Worm (Caenorhabditis elegans) whole organism, late embryonic: Measurements from ENCODE around the gene epc-1.

Experiments used
- F13H6.1 ChIP-seq: sonication (generic microtip); optimal IDR thresholded peaks from 2 replicates; lab custom pipeline; 2016; ENCODE audit warnings: missing genetic modification characterization, missing compliant biosample characterization
- ahr-1 ChIP-seq: sonication (generic microtip); optimal IDR thresholded peaks from 2 replicates; lab custom pipeline; 2016; ENCODE audit warnings: missing genetic modification characterization, missing compliant biosample characterization
- ama-1 ChIP-seq: fragments of 150-350 bp; optimal IDR thresholded peaks from 2 replicates; lab custom pipeline; 2014
- ceh-24 ChIP-seq: sonication (generic microtip); optimal IDR thresholded peaks from 2 replicates; lab custom pipeline; 2016; ENCODE audit warnings: mild to moderate bottlenecking, missing genetic modification characterization, missing compliant biosample characterization
- ceh-31 ChIP-seq: sonication (generic microtip); optimal IDR thresholded peaks from 2 replicates; lab custom pipeline; 2016; ENCODE audit warnings: missing genetic modification characterization, missing compliant biosample characterization
- ceh-34 ChIP-seq: sonication (generic microtip); optimal IDR thresholded peaks from 2 replicates; lab custom pipeline; 2016; ENCODE audit warnings: mild to moderate bottlenecking, missing genetic modification characterization, missing compliant biosample characterization
- ceh-45 ChIP-seq: fragments of 200-800 bp; sonication (Bioruptor generic); IDR thresholded peaks from 2 replicates; pipeline ENCODE4 v1.3.6; 2022; ENCODE audit warnings: missing genetic modification reagents, missing genetic modification characterization, missing compliant biosample characterization
- ceh-48 ChIP-seq: sonication (generic microtip); optimal IDR thresholded peaks from 2 replicates; lab custom pipeline; 2016; ENCODE audit warnings: missing genetic modification characterization, inconsistent platforms, missing compliant biosample characterization
- ceh-6 ChIP-seq: fragments of 200-800 bp; sonication (Bioruptor generic); optimal IDR thresholded peaks from 2 replicates; lab custom pipeline; 2018; ENCODE audit warnings: mild to moderate bottlenecking, missing genetic modification characterization, missing compliant biosample characterization
- ceh-9 ChIP-seq: sonication (generic microtip); optimal IDR thresholded peaks from 2 replicates; lab custom pipeline; 2016; ENCODE audit warnings: mild to moderate bottlenecking, missing genetic modification characterization, inconsistent platforms, missing compliant biosample characterization
- che-1 ChIP-seq: sonication (generic microtip); optimal IDR thresholded peaks from 2 replicates; lab custom pipeline; 2016; ENCODE audit warnings: mild to moderate bottlenecking, missing genetic modification characterization, missing compliant biosample characterization
- dmd-4 ChIP-seq: sonication (generic microtip); optimal IDR thresholded peaks from 2 replicates; lab custom pipeline; 2016; ENCODE audit warnings: borderline replicate concordance, missing genetic modification characterization, missing compliant biosample characterization
- dve-1 ChIP-seq: sonication (generic microtip); optimal IDR thresholded peaks from 2 replicates; lab custom pipeline; 2017; ENCODE audit warnings: antibody characterized with exemption, mild to moderate bottlenecking, missing genetic modification characterization, missing compliant biosample characterization
- elt-4 ChIP-seq: sonication (generic microtip); optimal IDR thresholded peaks from 2 replicates; lab custom pipeline; 2016; ENCODE audit warnings: missing genetic modification characterization, missing compliant biosample characterization
- ets-4 ChIP-seq: sonication (generic microtip); optimal IDR thresholded peaks from 2 replicates; lab custom pipeline; 2016; ENCODE audit warnings: missing genetic modification characterization, missing compliant biosample characterization
- eyg-1 ChIP-seq: sonication (generic microtip); optimal IDR thresholded peaks from 2 replicates; lab custom pipeline; 2016; ENCODE audit warnings: missing genotype, missing genetic modification characterization, missing compliant biosample characterization
- fkh-10 ChIP-seq: fragments of 150-350 bp; optimal IDR thresholded peaks from 2 replicates; lab custom pipeline; 2014; ENCODE audit warnings: missing biosample characterization, missing genetic modification reagents, missing genetic modification characterization
- fkh-6 ChIP-seq: sonication (generic microtip); optimal IDR thresholded peaks from 2 replicates; lab custom pipeline; 2016; ENCODE audit warnings: missing genetic modification characterization, missing compliant biosample characterization
- hlh-13 ChIP-seq: fragments of 200-800 bp; sonication (Bioruptor generic); optimal IDR thresholded peaks from 2 replicates; lab custom pipeline; 2018; ENCODE audit warnings: mild to moderate bottlenecking, missing genetic modification characterization, missing compliant biosample characterization
- hlh-30 ChIP-seq: sonication (generic microtip); optimal IDR thresholded peaks from 2 replicates; lab custom pipeline; 2017; ENCODE audit warnings: antibody characterized with exemption, missing genetic modification characterization, missing compliant biosample characterization; ENCODE audit not compliant: insufficient read depth
- hlh-6 ChIP-seq: sonication (generic microtip); optimal IDR thresholded peaks from 2 replicates; lab custom pipeline; 2016; ENCODE audit warnings: missing genotype, missing genetic modification characterization, missing compliant biosample characterization
- hlh-8 ChIP-seq: sonication (generic microtip); optimal IDR thresholded peaks from 2 replicates; lab custom pipeline; 2016; ENCODE audit warnings: missing genotype, missing genetic modification characterization, missing compliant biosample characterization
- lim-6 ChIP-seq: sonication (generic microtip); optimal IDR thresholded peaks from 2 replicates; lab custom pipeline; 2016; ENCODE audit warnings: missing genetic modification characterization, missing compliant biosample characterization
- lin-11 ChIP-seq: fragments of 200-800 bp; sonication (Bioruptor generic); optimal IDR thresholded peaks from 2 replicates; lab custom pipeline; 2018; ENCODE audit warnings: mild to moderate bottlenecking, missing genetic modification characterization, missing compliant biosample characterization
- madf-2 ChIP-seq: sonication (generic microtip); optimal IDR thresholded peaks from 2 replicates; lab custom pipeline; 2017; ENCODE audit warnings: missing genetic modification characterization, missing compliant biosample characterization
- mec-3 ChIP-seq: sonication (generic microtip); optimal IDR thresholded peaks from 2 replicates; lab custom pipeline; 2016; ENCODE audit warnings: borderline replicate concordance, missing genetic modification characterization, missing compliant biosample characterization
- nfya-1 ChIP-seq: sonication (generic microtip); optimal IDR thresholded peaks from 2 replicates; lab custom pipeline; 2017; ENCODE audit warnings: missing genetic modification characterization, mild to moderate bottlenecking, missing compliant biosample characterization, antibody characterized with exemption, moderate library complexity
- nhr-232 ChIP-seq: sonication (generic microtip); optimal IDR thresholded peaks from 2 replicates; lab custom pipeline; 2016; ENCODE audit warnings: missing genetic modification characterization, missing compliant biosample characterization
- npax-4 ChIP-seq: sonication (generic microtip); optimal IDR thresholded peaks from 2 replicates; lab custom pipeline; 2016; ENCODE audit warnings: missing genetic modification characterization, missing compliant biosample characterization
- odd-2 ChIP-seq: sonication (generic microtip); optimal IDR thresholded peaks from 2 replicates; lab custom pipeline; 2017; ENCODE audit warnings: antibody characterized with exemption, mild to moderate bottlenecking, missing genetic modification characterization, missing compliant biosample characterization
- pag-3 ChIP-seq: sonication (generic microtip); optimal IDR thresholded peaks from 2 replicates; lab custom pipeline; 2016; ENCODE audit warnings: missing compliant biosample characterization, missing genetic modification characterization, borderline replicate concordance
- pat-9 ChIP-seq: fragments of 200-800 bp; sonication (Bioruptor generic); optimal IDR thresholded peaks from 2 replicates; lab custom pipeline; 2018; ENCODE audit warnings: mild to moderate bottlenecking, missing genetic modification characterization, moderate library complexity, missing compliant biosample characterization
- pax-1 ChIP-seq: fragments of 150-350 bp; optimal IDR thresholded peaks from 2 replicates; lab custom pipeline; 2014; ENCODE audit warnings: missing biosample characterization, missing genetic modification characterization
- pha-2 ChIP-seq: sonication (generic microtip); optimal IDR thresholded peaks from 2 replicates; lab custom pipeline; 2017; ENCODE audit warnings: mild to moderate bottlenecking, missing genetic modification characterization, missing compliant biosample characterization
- pha-4 ChIP-seq: fragments of 150-350 bp; optimal IDR thresholded peaks from 2 replicates; lab custom pipeline; 2018; ENCODE audit warnings: missing biosample characterization, missing genetic modification reagents, missing genetic modification characterization
- ref-2 ChIP-seq: sonication (generic microtip); optimal IDR thresholded peaks from 2 replicates; lab custom pipeline; 2016; ENCODE audit warnings: missing genetic modification characterization, missing compliant biosample characterization
- sdc-2 ChIP-seq: sonication (generic microtip); optimal IDR thresholded peaks from 2 replicates; lab custom pipeline; 2016; ENCODE audit warnings: missing genotype, missing genetic modification characterization, missing compliant biosample characterization
- sox-2 ChIP-seq: fragments of 200-800 bp; sonication (Bioruptor generic); IDR thresholded peaks from 2 replicates; pipeline ENCODE4 v1.3.6; 2022; ENCODE audit warnings: missing genetic modification reagents, missing genetic modification characterization, missing compliant biosample characterization
- sox-4 ChIP-seq: sonication (generic microtip); optimal IDR thresholded peaks from 2 replicates; lab custom pipeline; 2017; ENCODE audit warnings: mild to moderate bottlenecking, missing genetic modification characterization, inconsistent platforms, missing compliant biosample characterization
- tbx-2 ChIP-seq: sonication (generic microtip); optimal IDR thresholded peaks from 2 replicates; lab custom pipeline; 2016; ENCODE audit warnings: missing genetic modification characterization, missing compliant biosample characterization
- ttx-3 ChIP-seq: sonication (generic microtip); optimal IDR thresholded peaks from 2 replicates; lab custom pipeline; 2016; ENCODE audit warnings: missing genetic modification reagents, missing genetic modification characterization, missing compliant biosample characterization
- unc-3 ChIP-seq, 2 experiments: fragments of 200-800 bp in 1 of 2; sonication (Bioruptor generic) in 1 of 2; sonication (generic microtip) in 1 of 2; conservative IDR thresholded peaks in 1 of 2; optimal IDR thresholded peaks in 1 of 2; 2 replicates each; pipeline versions ENCODE4 v1.3.6 to Lab custom; 2016 to 2022; ENCODE audit warnings: missing compliant biosample characterization in 2 of 2, missing genetic modification characterization in 2 of 2, missing genetic modification reagents in 1 of 2
- unc-42 ChIP-seq: sonication (generic microtip); optimal IDR thresholded peaks from 2 replicates; lab custom pipeline; 2016; ENCODE audit warnings: missing genotype, missing genetic modification characterization, missing compliant biosample characterization
- unc-55 ChIP-seq: sonication (generic microtip); optimal IDR thresholded peaks from 2 replicates; lab custom pipeline; 2017; ENCODE audit warnings: missing biosample characterization, missing genetic modification reagents, missing genetic modification characterization
- unc-86 ChIP-seq: sonication (generic microtip); optimal IDR thresholded peaks from 2 replicates; lab custom pipeline; 2016; ENCODE audit warnings: missing genetic modification characterization, missing compliant biosample characterization

The epc-1 gene

DNA sequence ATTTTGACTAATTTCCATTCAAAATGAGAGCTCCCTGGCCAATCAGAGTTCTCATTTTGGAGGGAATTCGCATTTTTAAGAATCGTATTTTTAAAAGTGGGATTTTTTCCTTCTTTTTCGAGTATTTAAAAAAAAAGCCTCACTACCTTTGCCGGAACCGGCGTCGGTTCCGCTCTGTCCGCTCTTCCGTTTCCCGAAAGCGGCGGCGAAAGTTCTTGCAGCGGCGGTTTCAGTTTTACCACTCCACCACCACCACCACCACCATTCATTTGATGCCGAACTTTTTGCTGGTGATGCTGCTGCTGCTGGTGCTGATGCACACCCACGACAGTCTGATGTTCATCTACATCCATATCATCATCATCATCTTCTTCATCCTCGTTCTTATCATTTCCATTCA lies 6.3 kb downstream of the epc-1 start:
- no peak for TF ChIP-seq eyg-1 (tag; lab: Kevin White, UChicago)
- no peak for TF ChIP-seq ama-1 (lab: Kevin White, UChicago)
- no peak for TF ChIP-seq hlh-30 (tag; lab: Kevin White, UChicago)
- TF ChIP-seq elt-4 (tag; lab: Kevin White, UChicago), result no peak
- no peak for TF ChIP-seq ceh-45
- TF ChIP-seq dmd-4 (tag; lab: Kevin White, UChicago), result no peak
- no peak for TF ChIP-seq pha-4 (tag; lab: Kevin White, UChicago)
- no peak for TF ChIP-seq npax-4 (tag; lab: Kevin White, UChicago)
- TF ChIP-seq hlh-6 (tag; lab: Kevin White, UChicago), result no peak
- no peak for TF ChIP-seq unc-55 (GFP tag; lab: Kevin White, UChicago)
- no peak for TF ChIP-seq fkh-10 (GFP tag; lab: Kevin White, UChicago)
- TF ChIP-seq madf-2 (tag; lab: Kevin White, UChicago), result no peak
- no peak for TF ChIP-seq pag-3 (tag; lab: Kevin White, UChicago)
- no peak for TF ChIP-seq ceh-24 (tag; lab: Kevin White, UChicago)
- TF ChIP-seq tbx-2 (tag; lab: Kevin White, UChicago), result no peak
- TF ChIP-seq hlh-8 (tag; lab: Kevin White, UChicago), result no peak

DNA sequence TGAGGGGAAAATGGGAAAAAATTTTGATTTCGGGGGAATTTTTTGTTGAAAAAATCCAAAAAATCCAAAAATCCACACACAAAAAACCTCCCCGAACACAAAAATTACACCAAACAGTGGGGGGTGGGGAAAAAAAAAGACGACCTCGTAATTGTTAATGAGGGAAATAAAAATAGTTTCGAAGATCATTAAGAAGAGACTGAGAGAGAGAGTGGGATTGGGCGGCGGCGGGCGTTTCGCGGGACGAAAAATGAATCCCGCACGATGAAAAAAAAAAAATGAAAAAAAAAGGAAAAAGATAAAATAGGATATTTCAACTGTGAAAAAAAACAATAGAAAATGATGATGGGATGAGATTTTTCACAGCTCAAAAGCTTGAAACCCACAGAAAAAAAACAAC lies 8.7 kb downstream of the epc-1 start, which contains the start of gene gldi-8:
Gene gldi-8, minus strand, starts transcription at position 58 of the 400 bp plus-strand sequence.
- TF ChIP-seq pha-2 (no peak), F13H6.1 (tag; lab: Kevin White, UChicago) (no peak), lin-11 (tag; lab: Kevin White, UChicago) (no peak), ceh-31 (tag; lab: Kevin White, UChicago) (no peak), dve-1 (tag; lab: Kevin White, UChicago) (no peak), madf-2 (tag; lab: Kevin White, UChicago) (no peak), hlh-6 (tag; lab: Kevin White, UChicago) (no peak), hlh-13 (GFP tag; lab: Kevin White, UChicago) (no peak), ahr-1 (tag; lab: Kevin White, UChicago) (no peak), unc-86 (tag; lab: Kevin White, UChicago) (no peak), nhr-232 (tag; lab: Kevin White, UChicago) (no peak), lim-6 (no peak), ceh-6 (no peak), pag-3 (tag; lab: Kevin White, UChicago) (no peak), unc-3 (GFP tag; conservative IDR thresholded peaks at IDR 0.05; lab: Robert Waterston, UW) (no peak), unc-3 (tag; optimal IDR thresholded peaks at IDR 0.05; lab: Kevin White, UChicago) (no peak), ama-1 (lab: Kevin White, UChicago) (no peak), sox-4 (tag; lab: Kevin White, UChicago) (no peak), che-1 (tag; lab: Kevin White, UChicago) (no peak)

DNA sequence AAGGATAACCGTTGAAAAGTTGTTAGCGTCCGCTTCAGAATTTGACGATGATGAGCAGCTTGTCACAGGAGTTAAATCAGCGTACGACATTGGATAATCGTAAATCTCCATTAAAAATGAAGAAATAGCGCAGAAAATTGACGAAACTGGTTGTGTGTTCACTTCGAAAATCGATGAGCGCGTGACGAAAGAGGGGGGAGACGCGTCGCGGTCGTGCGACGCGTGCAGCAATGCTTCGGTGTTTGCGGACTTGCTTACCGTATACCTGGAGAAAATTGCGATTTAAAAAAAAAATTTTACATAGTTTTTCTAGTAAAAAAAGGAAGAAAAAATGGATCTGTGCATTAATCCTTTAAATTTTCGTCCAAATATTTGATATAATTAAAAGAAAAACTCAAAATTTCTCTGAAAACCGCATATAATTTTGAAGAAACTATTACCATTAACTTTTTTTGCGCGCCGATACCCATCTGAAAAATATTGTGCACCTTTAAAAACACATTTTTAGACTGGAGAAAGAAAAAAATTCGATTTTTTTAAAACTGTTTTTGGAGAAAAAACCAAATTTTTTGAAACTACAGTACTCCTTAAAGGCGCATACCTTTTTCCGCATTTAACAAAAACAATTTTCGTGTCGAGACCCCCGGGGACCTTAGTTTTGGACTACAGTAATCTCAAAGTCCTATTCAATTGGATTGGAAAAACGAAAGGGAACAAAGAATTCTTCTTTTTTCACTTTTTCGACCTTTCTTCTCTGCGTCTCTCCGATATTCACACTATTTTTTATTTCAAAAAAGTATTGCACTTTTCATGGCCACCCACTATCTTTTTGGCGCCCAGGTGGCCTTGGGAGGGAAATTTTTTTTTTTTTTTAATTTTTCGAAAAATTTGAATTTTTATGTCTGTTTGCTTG lies 9.7 kb downstream of the epc-1 start:
- TF ChIP-seq ceh-9 (tag; lab: Kevin White, UChicago) (no peak), ref-2 (tag; lab: Kevin White, UChicago) (peak; percentile 55), nfya-1 (tag; lab: Kevin White, UChicago) (peak; percentile 91), ceh-31 (tag; lab: Kevin White, UChicago) (peak; percentile 40), ceh-34 (tag; lab: Kevin White, UChicago) (peak; percentile 65), pha-4 (tag; lab: Kevin White, UChicago) (no peak), unc-42 (tag; lab: Kevin White, UChicago) (peak; percentile 67), mec-3 (tag; lab: Kevin White, UChicago) (no peak), ets-4 (no peak), hlh-13 (GFP tag; lab: Kevin White, UChicago) (no peak), lim-6 (no peak), sox-2 (GFP tag; lab: Robert Waterston, UW) (no peak), ttx-3 (tag; lab: Kevin White, UChicago) (no peak), sox-4 (tag; lab: Kevin White, UChicago) (no peak), pax-1 (peak; percentile 50), fkh-6 (no peak), sdc-2 (no peak), eyg-1 (tag; lab: Kevin White, UChicago) (no peak), pha-2 (no peak), pat-9 (tag; lab: Kevin White, UChicago) (no peak), unc-55 (GFP tag; lab: Kevin White, UChicago) (peak; percentile 53), odd-2 (no peak), dve-1 (tag; lab: Kevin White, UChicago) (peak; percentile 16), tbx-2 (tag; lab: Kevin White, UChicago) (peak; percentile 54), ceh-48 (tag; lab: Kevin White, UChicago) (peak; percentile 95)
